Fruit fly (Drosophila melanogaster): ENCODE results near the gene Syn1.

- TF ChIP-seq pan (optimal IDR thresholded peaks at IDR 0.05) (no peak), psq (optimal IDR thresholded peaks at IDR 0.05) (no peak), CG8478 (optimal IDR thresholded peaks at IDR 0.05) (no peak), Dll (optimal IDR thresholded peaks at IDR 0.05) (no peak)
Measured at dm6 chr3L:21727013-21727727, 43.2 kb downstream of the Syn1 start.
